Worm (Caenorhabditis elegans) whole organism, L2 larva: Measurements from ENCODE around the gene txt-10.

Experiments used
- C34F6.9 ChIP-seq: fragments of 150-350 bp; optimal IDR thresholded peaks from 2 replicates; lab custom pipeline; 2014; ENCODE audit warnings: missing biosample characterization, missing genetic modification characterization
- F13H6.1 ChIP-seq: sonication (generic microtip); optimal IDR thresholded peaks from 2 replicates; lab custom pipeline; 2016; ENCODE audit warnings: missing genetic modification characterization, missing compliant biosample characterization
- R02D3.7 ChIP-seq: fragments of 150-350 bp; optimal IDR thresholded peaks from 2 replicates; lab custom pipeline; 2014; ENCODE audit warnings: missing biosample characterization, missing genetic modification characterization
- Y55F3AM.14 ChIP-seq: fragments of 200-800 bp; sonication (Bioruptor generic); optimal IDR thresholded peaks from 2 replicates; lab custom pipeline; 2018; ENCODE audit warnings: mild to moderate bottlenecking, missing genetic modification characterization, missing compliant biosample characterization
- ZK546.5 ChIP-seq: sonication (generic microtip); optimal IDR thresholded peaks from 2 replicates; lab custom pipeline; 2017; ENCODE audit warnings: missing biosample characterization, missing genetic modification characterization
- alr-1 ChIP-seq: fragments of 150-350 bp; optimal IDR thresholded peaks from 2 replicates; lab custom pipeline; 2014; ENCODE audit warnings: missing biosample characterization, missing genetic modification characterization
- ama-1 ChIP-seq: fragments of 150-350 bp; optimal IDR thresholded peaks from 2 replicates; lab custom pipeline; 2018; ENCODE audit warnings: inconsistent platforms
- crh-2 ChIP-seq: sonication (generic microtip); optimal IDR thresholded peaks from 2 replicates; lab custom pipeline; 2017; ENCODE audit warnings: missing biosample characterization, missing genetic modification characterization
- dmd-4 ChIP-seq: sonication (generic microtip); optimal IDR thresholded peaks from 2 replicates; lab custom pipeline; 2017; ENCODE audit warnings: missing biosample characterization, missing genetic modification characterization
- elt-1 ChIP-seq: fragments of 150-350 bp; optimal IDR thresholded peaks from 2 replicates; lab custom pipeline; 2014; ENCODE audit warnings: missing biosample characterization, missing genetic modification characterization
- elt-3 ChIP-seq: sonication (generic microtip); optimal IDR thresholded peaks from 2 replicates; lab custom pipeline; 2017; ENCODE audit warnings: missing biosample characterization, missing genetic modification characterization
- fos-1 ChIP-seq: fragments of 150-350 bp; optimal IDR thresholded peaks from 2 replicates; lab custom pipeline; 2014; ENCODE audit warnings: missing biosample characterization, missing genetic modification characterization
- gmeb-1 ChIP-seq: fragments of 150-350 bp; optimal IDR thresholded peaks from 2 replicates; lab custom pipeline; 2014; ENCODE audit warnings: missing biosample characterization, missing genetic modification characterization
- lin-11 ChIP-seq: fragments of 150-350 bp; sonication (generic microtip); optimal IDR thresholded peaks from 2 replicates; lab custom pipeline; 2014; ENCODE audit warnings: missing biosample characterization, missing genetic modification characterization, inconsistent platforms, mixed read lengths
- lin-13 ChIP-seq: fragments of 150-350 bp; optimal IDR thresholded peaks from 2 replicates; lab custom pipeline; 2014; ENCODE audit warnings: missing biosample characterization, missing genetic modification reagents, missing genetic modification characterization
- lin-39 ChIP-seq: fragments of 150-350 bp; optimal IDR thresholded peaks from 2 replicates; lab custom pipeline; 2014; ENCODE audit warnings: missing biosample characterization, missing genetic modification reagents, missing genetic modification characterization
- mab-5 ChIP-seq: fragments of 150-350 bp; optimal IDR thresholded peaks from 2 replicates; lab custom pipeline; 2014; ENCODE audit warnings: missing biosample characterization, missing genetic modification characterization
- mbf-1 ChIP-seq: sonication (generic microtip); optimal IDR thresholded peaks from 2 replicates; lab custom pipeline; 2017; ENCODE audit warnings: missing biosample characterization, missing genetic modification characterization
- mdl-1 ChIP-seq, 2 experiments: fragments of 150-350 bp in 1 of 2; sonication (generic microtip) in 1 of 2; optimal IDR thresholded peaks; 2 replicates each; lab custom pipeline; 2017; ENCODE audit warnings: missing biosample characterization in 2 of 2, missing genetic modification characterization in 2 of 2
- nhr-12 ChIP-seq: fragments of 150-350 bp; optimal IDR thresholded peaks from 2 replicates; lab custom pipeline; 2014; ENCODE audit warnings: missing biosample characterization, missing genetic modification characterization
- nhr-23 ChIP-seq: fragments of 150-350 bp; optimal IDR thresholded peaks from 2 replicates; lab custom pipeline; 2014; ENCODE audit warnings: missing biosample characterization, missing genetic modification reagents, missing genetic modification characterization
- nhr-237 ChIP-seq: fragments of 150-350 bp; optimal IDR thresholded peaks from 2 replicates; lab custom pipeline; 2014; ENCODE audit warnings: missing biosample characterization, missing genetic modification characterization
- nhr-6 ChIP-seq: fragments of 150-350 bp; optimal IDR thresholded peaks from 2 replicates; lab custom pipeline; 2014; ENCODE audit warnings: missing biosample characterization, missing genetic modification characterization
- nhr-77 ChIP-seq: fragments of 150-350 bp; optimal IDR thresholded peaks from 2 replicates; lab custom pipeline; 2014; ENCODE audit warnings: missing biosample characterization, missing genetic modification characterization
- peb-1 ChIP-seq: fragments of 150-350 bp; optimal IDR thresholded peaks from 2 replicates; lab custom pipeline; 2014; ENCODE audit warnings: missing biosample characterization, missing genetic modification characterization
- sem-4 ChIP-seq: fragments of 150-350 bp; optimal IDR thresholded peaks from 2 replicates; lab custom pipeline; 2014; ENCODE audit warnings: missing biosample characterization, missing genetic modification reagents, missing genetic modification characterization
- skn-1 ChIP-seq: sonication (generic microtip); optimal IDR thresholded peaks from 2 replicates; lab custom pipeline; 2017; ENCODE audit warnings: missing biosample characterization, missing genetic modification characterization
- sma-3 ChIP-seq: sonication (generic microtip); optimal IDR thresholded peaks from 2 replicates; lab custom pipeline; 2016; ENCODE audit warnings: missing genetic modification reagents, missing genetic modification characterization, missing compliant biosample characterization
- sma-9 ChIP-seq, 2 experiments: fragments of 150-350 bp in 1 of 2; sonication (generic microtip) in 1 of 2; optimal IDR thresholded peaks; 2 replicates each; lab custom pipeline; 2014 to 2016; ENCODE audit warnings: missing genetic modification characterization in 2 of 2, mild to moderate bottlenecking in 1 of 2, missing biosample characterization in 1 of 2, missing compliant biosample characterization in 1 of 2, missing genetic modification reagents in 1 of 2, moderate library complexity in 1 of 2
- unc-55 ChIP-seq: fragments of 150-350 bp; sonication (generic microtip); optimal IDR thresholded peaks from 3 replicates; lab custom pipeline; 2014; ENCODE audit warnings: missing biosample characterization, missing genetic modification reagents, missing genetic modification characterization
- unc-62 ChIP-seq: fragments of 150-350 bp; optimal IDR thresholded peaks from 2 replicates; lab custom pipeline; 2014; ENCODE audit warnings: missing biosample characterization, missing genetic modification reagents, missing genetic modification characterization
- ztf-1 ChIP-seq: fragments of 200-800 bp; sonication (Bioruptor generic); conservative IDR thresholded peaks from 2 replicates; pipeline ENCODE4 v1.3.6; 2022; ENCODE audit warnings: missing genetic modification characterization, missing compliant biosample characterization
- ztf-11 ChIP-seq: sonication (generic microtip); optimal IDR thresholded peaks from 2 replicates; lab custom pipeline; 2017; ENCODE audit warnings: missing biosample characterization, missing genetic modification characterization

Gene txt-10

ce11 chrV:10496733-10497132 is 35.9 kb downstream of the txt-10 start, which contains the start of gene C35A5.4:
Gene C35A5.4 (plus strand): TSS chrV:10497033.
- TF ChIP-seq lin-11 (tag; lab: Kevin White, UChicago) (no peak), mab-5 (no peak), ztf-1 (GFP tag; lab: Robert Waterston, UW) (no peak), lin-13 (GFP tag; lab: Kevin White, UChicago) (no peak), Y55F3AM.14 (no peak), mdl-1 (tag; optimal IDR thresholded peaks at IDR 0.05; lab: Kevin White, UChicago) (no peak), unc-62 (GFP tag; lab: Kevin White, UChicago) (no peak), elt-1 (tag; lab: Kevin White, UChicago) (no peak), C34F6.9 (tag; lab: Kevin White, UChicago) (no peak), dmd-4 (no peak)

DNA sequence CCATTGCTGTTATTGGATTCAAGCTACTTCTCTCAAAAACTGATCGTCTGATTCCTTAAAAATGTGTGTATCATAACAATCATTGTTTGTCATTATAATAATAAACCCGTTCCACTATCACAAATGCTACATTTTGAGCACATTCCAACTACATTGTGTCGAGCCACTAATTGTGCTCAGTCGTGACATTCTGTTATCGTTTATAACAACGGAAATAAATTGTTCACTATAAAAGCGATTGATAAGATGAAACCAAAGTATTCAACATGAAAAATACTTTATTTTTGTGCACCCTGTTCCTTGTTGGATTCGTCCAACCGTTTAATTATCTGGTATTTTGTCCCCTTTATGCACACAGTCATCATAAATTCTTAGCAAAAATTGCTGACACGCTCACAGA is 39.5 kb downstream of the txt-10 start, which contains the start of gene ugt-33:
TSS of gene ugt-33 (plus strand) at position 260 of the 400 bp plus-strand sequence.
- peak; percentile 64 for TF ChIP-seq fos-1 (tag; lab: Kevin White, UChicago)
- no peak for TF ChIP-seq elt-1 (tag; lab: Kevin White, UChicago)
- no peak for TF ChIP-seq ama-1 (lab: Kevin White, UChicago)
- TF ChIP-seq gmeb-1 (tag; lab: Kevin White, UChicago) = peak; percentile 23
- TF ChIP-seq mdl-1 (tag; optimal IDR thresholded peaks at IDR 0.05; lab: Kevin White, UChicago) = no peak
- TF ChIP-seq R02D3.7 (tag; lab: Kevin White, UChicago) = no peak
- TF ChIP-seq skn-1 (tag; lab: Kevin White, UChicago) = no peak
- peak; percentile 26 for TF ChIP-seq sma-9 (GFP tag; optimal IDR thresholded peaks at IDR 0.05; lab: Kevin White, UChicago)
- TF ChIP-seq sma-9 (tag; optimal IDR thresholded peaks at IDR 0.05; lab: Kevin White, UChicago) = no peak
- TF ChIP-seq, all 48 proteins: peak for 3

DNA sequence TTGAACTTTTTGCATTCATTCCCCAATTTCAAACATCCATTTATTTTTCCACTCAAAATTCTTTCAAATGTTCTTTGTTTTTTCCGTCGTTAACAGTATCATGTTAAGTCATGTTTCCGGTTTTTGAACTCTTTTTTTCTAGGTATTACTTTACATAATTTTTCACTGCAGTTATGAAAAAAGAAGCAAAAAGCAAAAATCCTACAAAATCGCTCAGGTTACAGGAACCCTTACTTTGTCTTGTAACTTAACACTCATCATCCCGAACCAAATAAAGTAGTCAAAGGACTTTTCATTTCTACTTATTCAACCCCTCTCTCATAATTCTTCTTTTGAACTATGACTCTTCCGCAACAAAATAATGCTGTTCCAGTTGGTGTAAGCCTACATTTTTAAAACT is 41.2 kb downstream of the txt-10 start, which contains the start of gene aqp-5:
TSS of gene aqp-5 (plus strand) at position 301 of the 400 bp plus-strand sequence.
- no peak for TF ChIP-seq nhr-12 (tag; lab: Kevin White, UChicago)
- TF ChIP-seq alr-1 (tag; lab: Kevin White, UChicago) = no peak
- TF ChIP-seq peb-1 = no peak
- TF ChIP-seq elt-3 (tag; lab: Kevin White, UChicago) = no peak
- TF ChIP-seq lin-11 (tag; lab: Kevin White, UChicago) = no peak
- TF ChIP-seq ZK546.5 (tag; lab: Kevin White, UChicago) = no peak
- no peak for TF ChIP-seq ama-1 (lab: Kevin White, UChicago)
- TF ChIP-seq lin-39 (tag; lab: Kevin White, UChicago) = no peak
- no peak for TF ChIP-seq nhr-77 (tag; lab: Kevin White, UChicago)
- no peak for TF ChIP-seq ztf-11 (tag; lab: Kevin White, UChicago)
- no peak for TF ChIP-seq nhr-237 (tag; lab: Kevin White, UChicago)
- no peak for TF ChIP-seq sma-3 (GFP tag; lab: Kevin White, UChicago)
- no peak for TF ChIP-seq nhr-6 (tag; lab: Kevin White, UChicago)
- no peak for TF ChIP-seq dmd-4
- no peak for TF ChIP-seq R02D3.7 (tag; lab: Kevin White, UChicago)
- TF ChIP-seq unc-55 = no peak

DNA sequence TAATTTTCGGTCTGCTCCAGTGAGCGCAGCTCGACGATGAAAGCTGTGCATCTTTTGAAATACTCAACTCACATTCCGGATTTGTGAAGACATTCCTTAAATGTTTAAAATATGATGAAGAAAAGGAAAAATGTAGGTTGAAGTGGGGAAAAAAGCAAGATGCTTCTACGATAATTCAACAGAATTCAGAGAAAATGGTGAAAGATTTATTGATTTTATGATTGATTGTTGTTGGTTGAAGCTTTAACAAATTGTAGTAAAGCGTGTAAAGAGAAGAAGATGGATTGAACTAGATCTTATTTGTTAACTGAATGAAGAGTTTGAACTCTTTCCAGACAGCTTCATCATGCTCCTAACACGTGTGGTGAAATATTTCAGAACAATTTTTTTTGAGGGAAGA is 42.6 kb downstream of the txt-10 start, which contains the start of gene ncx-5:
TSS of gene ncx-5 (minus strand) at position 101 of the 400 bp plus-strand sequence.
- TF ChIP-seq mbf-1 (tag; lab: Kevin White, UChicago) = no peak
- no peak for TF ChIP-seq peb-1

- TF ChIP-seq sem-4 (tag; lab: Kevin White, UChicago) = no peak
- peak; percentile 57 for TF ChIP-seq fos-1 (tag; lab: Kevin White, UChicago)
- no peak for TF ChIP-seq nhr-6 (tag; lab: Kevin White, UChicago)
- no peak for TF ChIP-seq nhr-23 (tag; lab: Kevin White, UChicago)
- peak; percentile 5 for TF ChIP-seq crh-2 (tag; lab: Kevin White, UChicago)
- TF ChIP-seq F13H6.1 (tag; lab: Kevin White, UChicago) = peak; percentile 7
These were observed 47.2 kb downstream of the txt-10 start for ce11 chrV:10485389-10485788.
